Fruit fly (Drosophila melanogaster) Kc167 (cell line): ENCODE results near the gene Nep1.

Experiments used
- h ChIP-seq: fragments of >200 bp; optimal IDR thresholded peaks from 3 replicates; lab custom pipeline; 2018; ENCODE audit warnings: missing external identifiers
- psq ChIP-seq: fragments of >200 bp; optimal IDR thresholded peaks from 2 replicates; lab custom pipeline; 2017; ENCODE audit warnings: missing external identifiers

DNA sequence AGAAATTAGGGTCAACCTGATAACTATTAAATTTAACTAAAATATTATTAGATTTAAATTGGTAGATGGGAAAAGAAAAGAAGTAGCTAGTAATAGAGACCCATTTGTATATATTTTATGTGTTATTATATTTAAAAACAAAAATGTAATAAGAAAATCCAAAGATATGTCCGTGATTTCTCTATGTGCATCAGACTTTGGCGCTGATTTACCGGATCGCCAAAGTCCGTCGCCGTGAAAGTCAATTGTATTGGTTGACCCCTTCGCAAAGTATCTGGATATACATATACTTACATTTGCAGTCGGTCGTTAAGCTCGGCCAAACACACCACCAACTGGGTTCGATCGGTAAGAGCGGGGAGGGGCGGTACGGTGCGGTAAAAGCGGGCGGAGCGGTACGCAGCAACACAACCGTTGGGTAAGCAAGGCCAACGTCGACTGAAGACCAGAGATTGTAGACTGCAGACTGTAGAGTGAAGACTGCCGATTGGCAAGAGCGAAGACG, 13.9 kb upstream of the Nep1 start:
- TF ChIP-seq h (lab: Kevin White, UChicago), result no peak
- no peak for TF ChIP-seq psq (lab: Kevin White, UChicago)
